Worm (Caenorhabditis elegans) whole organism, mixed stage, embryonic: ENCODE data around the gene unc-96.

Experiments
- M03D4.4 ChIP-seq: sonication (generic microtip); optimal IDR thresholded peaks from 2 replicates; lab custom pipeline; 2017; ENCODE audit warnings: mild to moderate bottlenecking, missing genetic modification characterization, missing compliant biosample characterization
- bed-3 ChIP-seq: fragments of 200-800 bp; sonication (Bioruptor generic); optimal IDR thresholded peaks from 3 replicates; lab custom pipeline; 2018; ENCODE audit warnings: mild to moderate bottlenecking, missing genetic modification characterization, moderate library complexity, missing compliant biosample characterization
- ceh-39 ChIP-seq: fragments of 150-350 bp; optimal IDR thresholded peaks from 2 replicates; lab custom pipeline; 2014; ENCODE audit warnings: missing biosample characterization, missing genetic modification characterization
- ceh-43 ChIP-seq: fragments of 200-800 bp; sonication (Bioruptor generic); optimal IDR thresholded peaks from 2 replicates; lab custom pipeline; 2018; ENCODE audit warnings: mild to moderate bottlenecking, missing genetic modification characterization, moderate library complexity, missing compliant biosample characterization
- ceh-83 ChIP-seq: fragments of 200-800 bp; sonication (Bioruptor generic); optimal IDR thresholded peaks from 2 replicates; lab custom pipeline; 2018; ENCODE audit warnings: mild to moderate bottlenecking, missing genetic modification characterization, missing compliant biosample characterization
- ces-1 ChIP-seq: fragments of 150-350 bp; optimal IDR thresholded peaks from 2 replicates; lab custom pipeline; 2014; ENCODE audit warnings: missing biosample characterization, missing genetic modification reagents, missing genetic modification characterization
- cnd-1 ChIP-seq: fragments of 200-800 bp; sonication (Bioruptor generic); optimal IDR thresholded peaks from 2 replicates; lab custom pipeline; 2018; ENCODE audit warnings: mild to moderate bottlenecking, missing genetic modification characterization, missing compliant biosample characterization
- drap-1 ChIP-seq: fragments of 200-800 bp; sonication (Bioruptor generic); optimal IDR thresholded peaks from 3 replicates; lab custom pipeline; 2018; ENCODE audit warnings: mild to moderate bottlenecking, missing genetic modification characterization, missing compliant biosample characterization
- elt-1 ChIP-seq: sonication (generic microtip); optimal IDR thresholded peaks from 2 replicates; lab custom pipeline; 2017; ENCODE audit warnings: missing genetic modification characterization, mild to moderate bottlenecking, missing compliant biosample characterization, antibody characterized with exemption, moderate library complexity, borderline replicate concordance; ENCODE audit not compliant: insufficient read depth
- elt-3 ChIP-seq: fragments of 150-350 bp; optimal IDR thresholded peaks from 2 replicates; lab custom pipeline; 2014; ENCODE audit warnings: missing biosample characterization, missing genetic modification characterization
- flh-1 ChIP-seq: fragments of 200-800 bp; sonication (Bioruptor generic); optimal IDR thresholded peaks from 2 replicates; lab custom pipeline; 2018; ENCODE audit warnings: mild to moderate bottlenecking, missing genetic modification characterization, moderate library complexity, missing compliant biosample characterization
- ham-2 ChIP-seq: fragments of 200-800 bp; sonication (Bioruptor generic); optimal IDR thresholded peaks from 2 replicates; lab custom pipeline; 2018; ENCODE audit warnings: mild to moderate bottlenecking, missing genetic modification characterization, missing compliant biosample characterization
- hlh-1 ChIP-seq: fragments of 150-350 bp; optimal IDR thresholded peaks from 2 replicates; lab custom pipeline; 2014; ENCODE audit warnings: missing biosample characterization, missing genetic modification reagents, missing genetic modification characterization
- lin-13 ChIP-seq: fragments of 150-350 bp; optimal IDR thresholded peaks from 2 replicates; lab custom pipeline; 2014; ENCODE audit warnings: missing biosample characterization, missing genetic modification characterization
- lin-32 ChIP-seq: fragments of 200-800 bp; sonication (Bioruptor generic); optimal IDR thresholded peaks from 2 replicates; lab custom pipeline; 2018; ENCODE audit warnings: mild to moderate bottlenecking, missing genetic modification characterization, missing compliant biosample characterization
- mab-5 ChIP-seq: fragments of 150-350 bp; optimal IDR thresholded peaks from 2 replicates; lab custom pipeline; 2014; ENCODE audit warnings: missing biosample characterization, missing genetic modification characterization
- mep-1 ChIP-seq: fragments of 150-350 bp; optimal IDR thresholded peaks from 2 replicates; lab custom pipeline; 2017; ENCODE audit warnings: missing biosample characterization, missing genetic modification reagents, missing genetic modification characterization, inconsistent platforms
- mls-2 ChIP-seq: sonication (generic microtip); optimal IDR thresholded peaks from 2 replicates; lab custom pipeline; 2016; ENCODE audit warnings: mild to moderate bottlenecking, missing genetic modification characterization, moderate library complexity, missing compliant biosample characterization
- nhr-12 ChIP-seq: fragments of 150-350 bp; optimal IDR thresholded peaks from 2 replicates; lab custom pipeline; 2014; ENCODE audit warnings: missing biosample characterization, missing genetic modification characterization
- nhr-2 ChIP-seq: fragments of 150-350 bp; optimal IDR thresholded peaks from 2 replicates; lab custom pipeline; 2014; ENCODE audit warnings: missing biosample characterization, missing genetic modification characterization
- nhr-237 ChIP-seq: fragments of 150-350 bp; optimal IDR thresholded peaks from 2 replicates; lab custom pipeline; 2014; ENCODE audit warnings: missing biosample characterization, missing genetic modification characterization
- nhr-76 ChIP-seq: sonication (generic microtip); optimal IDR thresholded peaks from 2 replicates; lab custom pipeline; 2017; ENCODE audit warnings: missing biosample characterization, missing genetic modification characterization
- pha-4 ChIP-seq: fragments of 150-350 bp; optimal IDR thresholded peaks from 2 replicates; lab custom pipeline; 2018; ENCODE audit warnings: missing biosample characterization, missing genetic modification reagents, missing genetic modification characterization
- sem-2 ChIP-seq: fragments of 200-800 bp; sonication (Bioruptor generic); optimal IDR thresholded peaks from 2 replicates; lab custom pipeline; 2018; ENCODE audit warnings: mild to moderate bottlenecking, missing genetic modification characterization, missing compliant biosample characterization
- snpc-4 ChIP-seq: fragments of 150-350 bp; optimal IDR thresholded peaks from 2 replicates; lab custom pipeline; 2014; ENCODE audit warnings: missing biosample characterization, missing genetic modification characterization
- sptf-1 ChIP-seq: sonication (generic microtip); optimal IDR thresholded peaks from 2 replicates; lab custom pipeline; 2017; ENCODE audit warnings: mild to moderate bottlenecking, missing genetic modification characterization, moderate library complexity, missing compliant biosample characterization
- tbx-8 ChIP-seq: fragments of 200-800 bp; sonication (Bioruptor generic); optimal IDR thresholded peaks from 2 replicates; lab custom pipeline; 2018; ENCODE audit warnings: mild to moderate bottlenecking, missing genetic modification characterization, moderate library complexity, missing compliant biosample characterization
- unc-120 ChIP-seq: sonication (generic microtip); optimal IDR thresholded peaks from 2 replicates; lab custom pipeline; 2017; ENCODE audit warnings: missing genetic modification characterization, missing compliant biosample characterization; ENCODE audit not compliant: poor library complexity, severe bottlenecking
- unc-62 ChIP-seq: fragments of 150-350 bp; optimal IDR thresholded peaks from 2 replicates; lab custom pipeline; 2014; ENCODE audit warnings: missing biosample characterization, missing genetic modification reagents, missing genetic modification characterization
- zip-8 ChIP-seq: fragments of 150-350 bp; optimal IDR thresholded peaks from 2 replicates; lab custom pipeline; 2014; ENCODE audit warnings: missing biosample characterization, missing genetic modification characterization
- ztf-11 ChIP-seq: fragments of 150-350 bp; optimal IDR thresholded peaks from 2 replicates; lab custom pipeline; 2014; ENCODE audit warnings: missing biosample characterization, missing genetic modification characterization

The unc-96 gene

DNA sequence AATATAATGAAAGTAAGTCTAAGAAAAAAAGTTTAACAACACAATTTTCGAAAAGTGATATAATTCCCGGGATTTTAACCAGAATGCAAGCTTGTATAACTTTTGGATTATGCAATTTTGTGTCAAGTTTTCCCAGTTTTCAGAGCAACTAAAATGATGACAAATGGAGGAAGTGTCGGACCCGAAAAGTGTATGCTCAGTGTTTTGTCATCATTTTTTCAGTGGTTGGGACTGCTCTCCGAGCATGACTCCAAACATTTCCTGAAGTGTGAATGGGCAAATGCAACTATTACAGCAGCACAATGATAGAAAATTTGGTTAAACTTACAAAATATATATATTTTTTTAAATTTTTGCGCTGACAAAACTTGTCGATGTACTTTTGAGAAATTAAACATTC, 30.0 kb downstream of the unc-96 start:
- TF ChIP-seq ztf-11 (tag; lab: Kevin White, UChicago) (no peak), nhr-76 (tag; lab: Kevin White, UChicago) (no peak), pha-4 (no peak), mep-1 (tag; lab: Kevin White, UChicago) (no peak)

ce11 chrX:587798-588197, 33.3 kb downstream of the unc-96 start, which contains the start of gene mrp-1:
Gene mrp-1, minus strand, starts transcription at chrX:587898.
- TF ChIP-seq tbx-8 (GFP tag; lab: Kevin White, UChicago) (no peak), sem-2 (no peak), bed-3 (GFP tag; lab: Kevin White, UChicago) (no peak), ceh-43 (no peak), nhr-12 (no peak), M03D4.4 (tag; lab: Kevin White, UChicago) (no peak), lin-13 (tag; lab: Kevin White, UChicago) (no peak), ham-2 (no peak), sptf-1 (no peak), unc-120 (tag; lab: Kevin White, UChicago) (no peak), hlh-1 (tag; lab: Kevin White, UChicago) (no peak), ces-1 (GFP tag; lab: Kevin White, UChicago) (no peak), mep-1 (tag; lab: Kevin White, UChicago) (no peak), nhr-2 (tag; lab: Kevin White, UChicago) (no peak), pha-4 (no peak), snpc-4 (tag; lab: Kevin White, UChicago) (no peak), flh-1 (GFP tag; lab: Kevin White, UChicago) (no peak), lin-32 (no peak), ztf-11 (tag; lab: Kevin White, UChicago) (no peak), nhr-237 (no peak)
- TF ChIP-seq, all 35 proteins: peak for 0

DNA sequence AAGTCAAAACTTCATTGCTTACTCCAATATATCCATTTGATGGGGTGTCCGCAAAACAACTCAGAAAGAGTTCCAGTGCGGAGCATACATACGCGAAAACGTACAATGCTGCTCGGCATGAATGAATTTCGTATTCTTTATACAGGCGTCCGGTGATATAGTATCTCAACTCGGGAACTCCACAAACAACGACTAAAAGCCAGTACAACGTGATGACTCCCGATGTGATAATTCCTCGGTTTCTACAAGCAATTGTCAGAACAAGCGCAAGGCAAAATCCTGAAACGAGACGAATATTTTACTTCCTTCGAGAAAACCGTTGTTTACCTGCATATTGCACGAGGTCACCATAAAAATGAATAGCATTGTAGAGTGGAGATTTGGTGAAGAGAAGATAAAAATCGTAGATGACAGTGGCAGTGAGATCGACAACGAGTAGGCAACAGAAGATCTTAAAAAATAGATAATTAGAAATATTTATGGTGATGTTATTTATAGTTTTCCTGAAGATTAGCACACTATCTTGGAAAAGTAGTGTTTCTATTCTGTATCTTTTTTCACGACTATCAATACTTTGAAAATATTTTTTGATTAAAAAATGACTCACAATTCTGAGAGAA, 35.4 kb downstream of the unc-96 start:
- TF ChIP-seq cnd-1 (tag; lab: Kevin White, UChicago) (no peak), zip-8 (tag; lab: Kevin White, UChicago) (no peak), ces-1 (GFP tag; lab: Kevin White, UChicago) (no peak), drap-1 (no peak), nhr-2 (tag; lab: Kevin White, UChicago) (no peak), elt-3 (tag; lab: Kevin White, UChicago) (no peak), elt-1 (tag; lab: Kevin White, UChicago) (peak; percentile 65), hlh-1 (tag; lab: Kevin White, UChicago) (no peak), nhr-76 (tag; lab: Kevin White, UChicago) (no peak)

ce11 chrX:581754-582153, 39.3 kb downstream of the unc-96 start:
- TF ChIP-seq mab-5 (tag; lab: Kevin White, UChicago) (no peak), unc-62 (GFP tag; lab: Kevin White, UChicago) (no peak), nhr-2 (tag; lab: Kevin White, UChicago) (no peak), snpc-4 (tag; lab: Kevin White, UChicago) (no peak), nhr-237 (no peak), mep-1 (tag; lab: Kevin White, UChicago) (no peak), ceh-83 (no peak), elt-1 (tag; lab: Kevin White, UChicago) (no peak), ces-1 (GFP tag; lab: Kevin White, UChicago) (no peak), mls-2 (tag; lab: Kevin White, UChicago) (no peak), zip-8 (tag; lab: Kevin White, UChicago) (no peak)

ce11 chrX:575084-575483, 46.0 kb downstream of the unc-96 start:
- TF ChIP-seq mep-1 (tag; lab: Kevin White, UChicago) (no peak), tbx-8 (GFP tag; lab: Kevin White, UChicago) (no peak), lin-32 (no peak), flh-1 (GFP tag; lab: Kevin White, UChicago) (no peak), ztf-11 (tag; lab: Kevin White, UChicago) (no peak), ham-2 (no peak), ceh-39 (no peak)
- TF ChIP-seq, all 35 proteins: peak for 0
